Worm (Caenorhabditis elegans) whole organism, young adult: Measurements from ENCODE around the gene fbxb-42.

ENCODE experiments used
- D2030.7 ChIP-seq: fragments of 200-800 bp; sonication (Bioruptor generic); IDR thresholded peaks from 2 replicates; pipeline ENCODE4 v1.3.6; 2022; ENCODE audit warnings: missing genetic modification reagents, missing genetic modification characterization, missing compliant biosample characterization
- F10E7.11 ChIP-seq: sonication (generic microtip); optimal IDR thresholded peaks from 2 replicates; lab custom pipeline; 2017; ENCODE audit warnings: mild to moderate bottlenecking, missing genetic modification characterization, moderate library complexity, missing compliant biosample characterization
- F52B5.7 ChIP-seq: sonication (generic microtip); optimal IDR thresholded peaks from 2 replicates; lab custom pipeline; 2016; ENCODE audit warnings: mild to moderate bottlenecking, missing genetic modification characterization, missing compliant biosample characterization
- bed-1 ChIP-seq: fragments of 200-800 bp; sonication (Bioruptor generic); IDR thresholded peaks from 2 replicates; pipeline ENCODE4 v1.3.6; 2022; ENCODE audit warnings: missing genetic modification reagents, missing genetic modification characterization, missing compliant biosample characterization
- ceh-100 ChIP-seq: fragments of 200-800 bp; sonication (Bioruptor generic); IDR thresholded peaks from 2 replicates; pipeline ENCODE4 v1.3.6; 2022; ENCODE audit warnings: missing genetic modification reagents, missing genetic modification characterization, missing compliant biosample characterization
- dpl-1 ChIP-seq: fragments of 150-350 bp; optimal IDR thresholded peaks from 2 replicates; lab custom pipeline; 2014; ENCODE audit warnings: missing biosample characterization, missing genetic modification reagents, missing genetic modification characterization
- egl-44 ChIP-seq: fragments of 200-800 bp; sonication (Bioruptor generic); IDR thresholded peaks from 2 replicates; pipeline ENCODE4 v1.3.6; 2022; ENCODE audit warnings: missing genetic modification reagents, missing genetic modification characterization, missing compliant biosample characterization
- mcd-1 ChIP-seq: fragments of 200-800 bp; sonication (Bioruptor generic); IDR thresholded peaks from 2 replicates; pipeline ENCODE4 v1.3.6; 2022; ENCODE audit warnings: missing genetic modification reagents, missing genetic modification characterization, missing compliant biosample characterization
- nfyb-1 ChIP-seq: fragments of 200-800 bp; sonication (Bioruptor generic); IDR thresholded peaks from 2 replicates; pipeline ENCODE4 v1.3.6; 2022; ENCODE audit warnings: missing genetic modification reagents, missing genetic modification characterization, missing compliant biosample characterization
- nhr-90 ChIP-seq: sonication (generic microtip); optimal IDR thresholded peaks from 2 replicates; lab custom pipeline; 2016; ENCODE audit warnings: missing genotype, mild to moderate bottlenecking, missing genetic modification characterization, missing compliant biosample characterization
- pha-4 ChIP-seq: fragments of 150-350 bp; sonication (generic microtip); optimal IDR thresholded peaks from 2 replicates; lab custom pipeline; 2014; ENCODE audit warnings: missing biosample characterization, missing genetic modification reagents, missing genetic modification characterization
- snpc-4 ChIP-seq, 5 experiments: fragments of 150-350 bp in 1 of 5; sonication (generic microtip) in 4 of 5; optimal IDR thresholded peaks; 2 replicates each; lab custom pipeline; 2014 to 2018; ENCODE audit warnings: missing genetic modification characterization in 5 of 5, missing biosample characterization in 3 of 5, antibody characterized with exemption in 2 of 5, mild to moderate bottlenecking in 2 of 5, missing compliant biosample characterization in 2 of 5, missing genotype in 2 of 5, moderate library complexity in 2 of 5, missing genetic modification reagents in 1 of 5
- unc-62 ChIP-seq: fragments of 150-350 bp; optimal IDR thresholded peaks from 2 replicates; lab custom pipeline; 2014; ENCODE audit warnings: missing biosample characterization, missing genetic modification reagents, missing genetic modification characterization
- zim-3 ChIP-seq: sonication (generic microtip); optimal IDR thresholded peaks from 2 replicates; lab custom pipeline; 2017; ENCODE audit warnings: mild to moderate bottlenecking, missing genetic modification characterization, moderate library complexity, missing compliant biosample characterization

ce11 chrII:1568214-1568613, 30.8 kb downstream of the fbxb-42 start, which contains the start of gene fbxb-49:
- TF ChIP-seq zim-3 (tag; lab: Kevin White, UChicago) (no peak), nhr-90 (tag; lab: Kevin White, UChicago) (no peak), nfyb-1 (GFP tag; lab: Robert Waterston, UW) (no peak), F10E7.11 (tag; lab: Kevin White, UChicago) (no peak), ceh-100 (GFP tag; lab: Robert Waterston, UW) (no peak), egl-44 (GFP tag; lab: Robert Waterston, UW) (no peak), F52B5.7 (tag; lab: Kevin White, UChicago) (no peak), bed-1 (GFP tag; lab: Robert Waterston, UW) (no peak), snpc-4 (GFP tag; optimal IDR thresholded peaks at IDR 0.05; lab: Kevin White, UChicago) (no peak), snpc-4 (tag; optimal IDR thresholded peaks at IDR 0.05; lab: Kevin White, UChicago) (no peak), unc-62 (GFP tag; lab: Kevin White, UChicago) (no peak), dpl-1 (no peak), mcd-1 (GFP tag; lab: Robert Waterston, UW) (no peak), pha-4 (tag; lab: Kevin White, UChicago) (no peak), D2030.7 (no peak)
